Fruit fly (Drosophila melanogaster): ENCODE measurements around the gene CG34301.

- TF ChIP-seq psq (optimal IDR thresholded peaks at IDR 0.05) = no peak
- no peak for TF ChIP-seq Sin3A (optimal IDR thresholded peaks at IDR 0.05)
- no peak for TF ChIP-seq Myc (optimal IDR thresholded peaks at IDR 0.05)
- TF ChIP-seq h (optimal IDR thresholded peaks at IDR 0.05) = no peak
These were observed 11.6 kb downstream of the CG34301 start for dm6 chr3R:8784788-8785187.

Data from Kc167 (cell line).